Worm (Caenorhabditis elegans): Measurements from ENCODE around the gene srh-19.
"Not testable (repeated sequence)": the region's sequence is repeated elsewhere in the genome, so short reads cannot be mapped to it uniquely, and the experiment has no call there.

The srh-19 gene

ce11 chrX:1430707-1431106 is 17.8 kb downstream of the srh-19 start, which contains the start of gene F19G12.1:
TSS of gene F19G12.1 (plus strand) at chrX:1431007.
- TF ChIP-seq sptf-1, blmp-1, nhr-76 (tag; optimal IDR thresholded peaks at IDR 0.05): not testable (repeated sequence)

ce11 chrX:1437097-1437496 is 24.2 kb downstream of the srh-19 start:
- TF ChIP-seq ceh-83 (GFP tag; optimal IDR thresholded peaks at IDR 0.05) (no peak), ztf-11 (tag; optimal IDR thresholded peaks at IDR 0.05) (no peak), nhr-2 (tag; optimal IDR thresholded peaks at IDR 0.05) (no peak), pha-4 (tag; optimal IDR thresholded peaks at IDR 0.05) (no peak), unc-39 (tag; optimal IDR thresholded peaks at IDR 0.05) (no peak), elt-3 (tag; optimal IDR thresholded peaks at IDR 0.05) (no peak), ceh-43 (GFP tag; optimal IDR thresholded peaks at IDR 0.05) (no peak), flh-1 (GFP tag; optimal IDR thresholded peaks at IDR 0.05) (no peak), nhr-12 (tag; optimal IDR thresholded peaks at IDR 0.05) (no peak), lin-13 (tag; optimal IDR thresholded peaks at IDR 0.05) (no peak), nhr-28 (tag; optimal IDR thresholded peaks at IDR 0.05) (no peak)

- no peak for TF ChIP-seq bed-3 (GFP tag; optimal IDR thresholded peaks at IDR 0.05)
Observed at ce11 chrX:1438925-1439324, 26.0 kb downstream of the srh-19 start.

ce11 chrX:1440161-1440560 is 27.2 kb downstream of the srh-19 start, which contains the start of gene sedl-1:
TSS of gene sedl-1 (minus strand) at chrX:1440261.
- TF ChIP-seq blmp-1 (tag; optimal IDR thresholded peaks at IDR 0.05) (no peak), unc-62 (GFP tag; optimal IDR thresholded peaks at IDR 0.05) (no peak), tbx-8 (GFP tag; optimal IDR thresholded peaks at IDR 0.05) (no peak), nhr-2 (tag; optimal IDR thresholded peaks at IDR 0.05) (no peak), ztf-11 (tag; optimal IDR thresholded peaks at IDR 0.05) (no peak), hlh-1 (tag; optimal IDR thresholded peaks at IDR 0.05) (no peak), lsy-2 (tag; optimal IDR thresholded peaks at IDR 0.05) (no peak)

- TF ChIP-seq nhr-237 (tag; optimal IDR thresholded peaks at IDR 0.05) (no peak), snpc-4 (tag; optimal IDR thresholded peaks at IDR 0.05) (no peak), unc-62 (GFP tag; optimal IDR thresholded peaks at IDR 0.05) (no peak), sptf-1 (tag; optimal IDR thresholded peaks at IDR 0.05) (no peak), ceh-83 (GFP tag; optimal IDR thresholded peaks at IDR 0.05) (no peak)
Observed at ce11 chrX:1441602-1442183, 28.7 kb downstream of the srh-19 start.

- TF ChIP-seq ces-1 (GFP tag; optimal IDR thresholded peaks at IDR 0.05) (peak; percentile 6), tbx-8 (GFP tag; optimal IDR thresholded peaks at IDR 0.05) (no peak)
Observed at ce11 chrX:1443556-1444243, 30.8 kb downstream of the srh-19 start.

ce11 chrX:1445696-1446095 is 32.8 kb downstream of the srh-19 start:
- TF ChIP-seq flh-1 (GFP tag; optimal IDR thresholded peaks at IDR 0.05) (no peak), sptf-1 (tag; optimal IDR thresholded peaks at IDR 0.05) (peak; percentile 57)

ce11 chrX:1446593-1447141 is 33.7 kb downstream of the srh-19 start, which contains the start of gene zfp-3:
TSS of gene zfp-3 (minus strand) at chrX:1446643.
- TF ChIP-seq mls-2 (tag; optimal IDR thresholded peaks at IDR 0.05) (peak; percentile 69), ces-1 (GFP tag; optimal IDR thresholded peaks at IDR 0.05) (peak; percentile 83), drap-1 (GFP tag; optimal IDR thresholded peaks at IDR 0.05) (peak; percentile 45), hlh-1 (tag; optimal IDR thresholded peaks at IDR 0.05) (peak; percentile 63), M03D4.4 (tag; optimal IDR thresholded peaks at IDR 0.05) (peak; percentile 37), tbx-8 (GFP tag; optimal IDR thresholded peaks at IDR 0.05) (no peak), ham-2 (GFP tag; optimal IDR thresholded peaks at IDR 0.05) (no peak), unc-39 (tag; optimal IDR thresholded peaks at IDR 0.05) (no peak), zip-8 (tag; optimal IDR thresholded peaks at IDR 0.05) (no peak), pha-4 (tag; optimal IDR thresholded peaks at IDR 0.05) (peak; percentile 93), bed-3 (GFP tag; optimal IDR thresholded peaks at IDR 0.05) (no peak), ceh-83 (GFP tag; optimal IDR thresholded peaks at IDR 0.05) (no peak), lsy-2 (tag; optimal IDR thresholded peaks at IDR 0.05) (peak; percentile 44), nhr-12 (tag; optimal IDR thresholded peaks at IDR 0.05) (no peak), elt-1 (tag; optimal IDR thresholded peaks at IDR 0.05; ENCODE audit: borderline replicate concordance, insufficient read depth) (no peak), unc-62 (GFP tag; optimal IDR thresholded peaks at IDR 0.05) (peak; percentile 72), sem-2 (GFP tag; optimal IDR thresholded peaks at IDR 0.05) (no peak), flh-1 (GFP tag; optimal IDR thresholded peaks at IDR 0.05) (no peak), unc-120 (tag; optimal IDR thresholded peaks at IDR 0.05; ENCODE audit: poor library complexity, severe bottlenecking) (peak; percentile 60), ztf-11 (tag; optimal IDR thresholded peaks at IDR 0.05) (peak; percentile 55), lin-13 (tag; optimal IDR thresholded peaks at IDR 0.05) (peak; percentile 92), nhr-237 (tag; optimal IDR thresholded peaks at IDR 0.05) (peak; percentile 90), mep-1 (tag; optimal IDR thresholded peaks at IDR 0.05) (peak; percentile 83), sptf-1 (tag; optimal IDR thresholded peaks at IDR 0.05) (peak; percentile 66), ceh-39 (tag; optimal IDR thresholded peaks at IDR 0.05) (peak; percentile 98)

All from whole organism, mixed stage, embryonic.